Fruit fly (Drosophila melanogaster): ENCODE data around the gene cyst.

Gene cyst

dm6 chr2L:19492934-19493686 lies 15.5 kb downstream of the cyst start, which contains the start of the genes swm and Ctu2 (continued):
- TF ChIP-seq Adf1 (GFP tag; IDR thresholded peaks at IDR 0.05) (no peak), CG11456 (GFP tag; IDR thresholded peaks at IDR 0.05) (no peak), insv (GFP tag; optimal IDR thresholded peaks at IDR 0.05) (peak in 1 of 2 experiments; percentile 51), CG15269 (tag; optimal IDR thresholded peaks at IDR 0.05) (peak; percentile 78), CG6854 (GFP tag; optimal IDR thresholded peaks at IDR 0.05) (no peak), CG13624 (GFP tag; optimal IDR thresholded peaks at IDR 0.05) (peak; percentile 17), mirr (GFP tag; optimal IDR thresholded peaks at IDR 0.05) (no peak), CG10462 (GFP tag; optimal IDR thresholded peaks at IDR 0.05) (no peak), CG14860 (GFP tag; IDR thresholded peaks at IDR 0.05; ENCODE audit: partially characterized antibody) (peak; percentile 64; the same call in 1 of the 3 replicates), CG9876 (GFP tag; optimal IDR thresholded peaks at IDR 0.05) (no peak), CG7839 (tag; optimal IDR thresholded peaks at IDR 0.05) (peak; percentile 77), CG33557 (GFP tag; optimal IDR thresholded peaks at IDR 0.05) (peak; percentile 58), CG17328 (GFP tag; IDR thresholded peaks at IDR 0.05) (no peak; the same call in 1 of the 2 replicates), Hand (GFP tag; optimal IDR thresholded peaks at IDR 0.05) (peak; percentile 52), tgo (GFP tag; IDR thresholded peaks at IDR 0.05) (peak; percentile 42; the same call in 2 of the 3 replicates), vnd (GFP tag; IDR thresholded peaks at IDR 0.05; ENCODE audit: partially characterized antibody) (peak; percentile 62; the same call in 1 of the 3 replicates), Mrtf (GFP tag; IDR thresholded peaks at IDR 0.05) (no peak), pfk (GFP tag; optimal IDR thresholded peaks at IDR 0.05) (no peak), zf30C (GFP tag; optimal IDR thresholded peaks at IDR 0.05) (no peak), mld (GFP tag; IDR thresholded peaks at IDR 0.05; ENCODE audit: partially characterized antibody) (no peak), fd102C (GFP tag; optimal IDR thresholded peaks at IDR 0.05) (no peak), slbo (GFP tag; IDR thresholded peaks at IDR 0.05) (peak; percentile 78), lbe (GFP tag; optimal IDR thresholded peaks at IDR 0.05) (peak; percentile 27), CG6765 (GFP tag; optimal IDR thresholded peaks at IDR 0.05) (no peak), peb (GFP tag; IDR thresholded peaks at IDR 0.05) (no peak), CG3065 (GFP tag; optimal IDR thresholded peaks at IDR 0.05) (no peak), br (optimal IDR thresholded peaks at IDR 0.05) (no peak), CG6791 (GFP tag; IDR thresholded peaks at IDR 0.05; ENCODE audit: partially characterized antibody) (peak; percentile 52; the same call in 2 of the 3 replicates), CG3838 (GFP tag; optimal IDR thresholded peaks at IDR 0.05) (no peak), cas (GFP tag; IDR thresholded peaks at IDR 0.05) (no peak), CG31388 (GFP tag; optimal IDR thresholded peaks at IDR 0.05) (no peak), zfh2 (GFP tag; optimal IDR thresholded peaks at IDR 0.05) (peak; percentile 7), CG6654 (GFP tag; optimal IDR thresholded peaks at IDR 0.05) (no peak), Stat92E (GFP tag; optimal IDR thresholded peaks at IDR 0.05) (no peak), CG5953 (GFP tag; IDR thresholded peaks at IDR 0.05) (no peak), unc-4 (GFP tag; IDR thresholded peaks at IDR 0.05; ENCODE audit: partially characterized antibody) (peak; percentile 67; the same call in 1 of the 2 replicates), Rfx (GFP tag; IDR thresholded peaks at IDR 0.05) (peak; percentile 76), so (GFP tag; IDR thresholded peaks at IDR 0.05) (no peak), CG5245 (GFP tag; optimal IDR thresholded peaks at IDR 0.05) (no peak), CTCF (GFP tag; optimal IDR thresholded peaks at IDR 0.05) (no peak), CG30020 (tag; optimal IDR thresholded peaks at IDR 0.05) (peak; percentile 83), CG3163 (GFP tag; optimal IDR thresholded peaks at IDR 0.05) (no peak), sens (GFP tag) (peak; percentile 66), CG8765 (GFP tag; IDR thresholded peaks at IDR 0.05) (no peak), chinmo (GFP tag; IDR thresholded peaks at IDR 0.05; ENCODE audit: partially characterized antibody) (0 out of 4 replicates have a peak, but pooled peaks have one; percentile 80), dati (GFP tag; IDR thresholded peaks at IDR 0.05) (no peak), CG16779 (GFP tag; IDR thresholded peaks at IDR 0.05) (no peak), gfzf (GFP tag; optimal IDR thresholded peaks at IDR 0.05) (no peak), cwo (GFP tag; optimal IDR thresholded peaks at IDR 0.05) (peak; percentile 43), NC2α (GFP tag; optimal IDR thresholded peaks at IDR 0.05) (no peak)
